Comparison of ENCODE assay signal across 1 fruit fly cellular context in genomic region chrX:8542728-8543127, dm6.
TF ChIP-seq lines count a peak whose summit lies in the region.

No protein-coding gene starts in this region.

TF ChIP-seq in whole organism, embryonic, 481 proteins besides CTCF, POLR2A, EP300 and RAD21 (continued from another document):
- TF ChIP-seq btn (GFP tag; optimal IDR thresholded peaks at IDR 0.05; lab: Kevin White, UChicago) (no peak), GATAe (GFP tag; conservative IDR thresholded peaks at IDR 0.05; lab: Robert Waterston, UW) (no peak), ken (GFP tag; IDR thresholded peaks at IDR 0.05; lab: Robert Waterston, UW) (0 out of 3 replicates have a peak, but pooled peaks have one; percentile 25), gro (GFP tag; optimal IDR thresholded peaks at IDR 0.05; lab: Kevin White, UChicago) (no peak), CG4328 (GFP tag; optimal IDR thresholded peaks at IDR 0.05; lab: Kevin White, UChicago) (no peak), wek (GFP tag; optimal IDR thresholded peaks at IDR 0.05; lab: Kevin White, UChicago) (no peak), Oli (tag; optimal IDR thresholded peaks at IDR 0.05; lab: Kevin White, UChicago) (peak; percentile 53), CG7963 (GFP tag; IDR thresholded peaks at IDR 0.05; lab: Robert Waterston, UW; ENCODE audit: partially characterized antibody) (no peak), Gug (GFP tag; IDR thresholded peaks at IDR 0.05; lab: Robert Waterston, UW) (peak; percentile 30; the same call in 1 of the 4 replicates), sens (GFP tag; lab: Kevin White, UChicago) (peak; percentile 59), az2 (GFP tag; optimal IDR thresholded peaks at IDR 0.05; lab: Kevin White, UChicago) (peak; percentile 15), Hr3 (GFP tag; optimal IDR thresholded peaks at IDR 0.05; lab: Kevin White, UChicago) (peak; percentile 8), hkb (optimal IDR thresholded peaks at IDR 0.05; lab: Kevin White, UChicago) (no peak), hkb (GFP tag; IDR thresholded peaks at IDR 0.05; lab: Robert Waterston, UW) (peak; percentile 58), CG16863 (GFP tag; optimal IDR thresholded peaks at IDR 0.05; lab: Kevin White, UChicago) (peak; percentile 10), Hand (GFP tag; optimal IDR thresholded peaks at IDR 0.05; lab: Kevin White, UChicago) (no peak), HHEX (GFP tag; optimal IDR thresholded peaks at IDR 0.05; lab: Kevin White, UChicago) (peak; percentile 32), zen2 (GFP tag; IDR thresholded peaks at IDR 0.05; lab: Robert Waterston, UW; ENCODE audit: partially characterized antibody) (no peak), CG3847 (GFP tag; IDR thresholded peaks at IDR 0.05; lab: Robert Waterston, UW) (peak; percentile 27; the same call in 1 of the 2 replicates), CG2202 (tag; optimal IDR thresholded peaks at IDR 0.05; lab: Kevin White, UChicago) (no peak), BtbVII (GFP tag; optimal IDR thresholded peaks at IDR 0.05; lab: Kevin White, UChicago) (no peak), CG34422 (GFP tag; IDR thresholded peaks at IDR 0.05; lab: Robert Waterston, UW) (0 out of 3 replicates have a peak, but pooled peaks have one; percentile 26), fd96Cb (tag; optimal IDR thresholded peaks at IDR 0.05; lab: Kevin White, UChicago) (peak; percentile 18), CG8924 (tag; optimal IDR thresholded peaks at IDR 0.05; lab: Kevin White, UChicago) (peak; percentile 25), mam (GFP tag; optimal IDR thresholded peaks at IDR 0.05; lab: Kevin White, UChicago) (peak; percentile 40), cato (GFP tag; optimal IDR thresholded peaks at IDR 0.05; lab: Kevin White, UChicago; ENCODE audit: borderline replicate concordance) (no peak), CG10979 (tag; optimal IDR thresholded peaks at IDR 0.05; lab: Kevin White, UChicago) (peak; percentile 22), CG15269 (tag; optimal IDR thresholded peaks at IDR 0.05; lab: Kevin White, UChicago) (no peak), Poxn (GFP tag; IDR thresholded peaks at IDR 0.05; lab: Robert Waterston, UW) (no peak), Stat92E (GFP tag; optimal IDR thresholded peaks at IDR 0.05; lab: Kevin White, UChicago) (no peak), CG32532 (GFP tag; IDR thresholded peaks at IDR 0.05; lab: Robert Waterston, UW) (peak; percentile 31; the same call in 1 of the 2 replicates), CG31441 (GFP tag; IDR thresholded peaks at IDR 0.05; lab: Robert Waterston, UW) (peak; percentile 26; the same call in 1 of the 2 replicates), Ets65A (GFP tag; lab: Kevin White, UChicago) (peak; percentile 88), pan (optimal IDR thresholded peaks at IDR 0.05; lab: Kevin White, UChicago) (no peak), pan (GFP tag; optimal IDR thresholded peaks at IDR 0.05 in 1 of 2, IDR thresholded peaks at IDR 0.05 in 1 of 2) (peak in 1 of 2 experiments; percentile 39), D19B (GFP tag; optimal IDR thresholded peaks at IDR 0.05; lab: Kevin White, UChicago) (peak; percentile 82), CG1024 (GFP tag; IDR thresholded peaks at IDR 0.05; lab: Robert Waterston, UW) (no peak), Mrtf (GFP tag; IDR thresholded peaks at IDR 0.05; lab: Robert Waterston, UW) (0 out of 3 replicates have a peak, but pooled peaks have one; percentile 16), Med (GFP tag; lab: Kevin White, UChicago) (peak; percentile 69), ind (GFP tag; optimal IDR thresholded peaks at IDR 0.05; lab: Kevin White, UChicago) (peak; percentile 29), CG6654 (GFP tag; optimal IDR thresholded peaks at IDR 0.05; lab: Kevin White, UChicago) (no peak)
TF ChIP-seq in whole organism, embryonic: peak in this region for 98.
